Worm (Caenorhabditis elegans) whole organism, L3 larva: ENCODE measurements around the gene F22F7.4.

Experiments
- fkh-10 ChIP-seq: sonication (generic microtip); optimal IDR thresholded peaks from 2 replicates; lab custom pipeline; 2017; ENCODE audit warnings: missing biosample characterization, missing genetic modification reagents, missing genetic modification characterization
- fos-1 ChIP-seq: fragments of 150-350 bp; optimal IDR thresholded peaks from 2 replicates; lab custom pipeline; 2014; ENCODE audit warnings: missing biosample characterization, missing genetic modification characterization
- jun-1 ChIP-seq: fragments of 150-350 bp; optimal IDR thresholded peaks from 2 replicates; lab custom pipeline; 2014; ENCODE audit warnings: missing biosample characterization, missing genetic modification reagents, missing genetic modification characterization
- lsy-12 ChIP-seq: sonication (generic microtip); optimal IDR thresholded peaks from 2 replicates; lab custom pipeline; 2016; ENCODE audit warnings: mild to moderate bottlenecking, missing genetic modification characterization, missing compliant biosample characterization
- nfya-1 ChIP-seq: sonication (generic microtip); optimal IDR thresholded peaks from 2 replicates; lab custom pipeline; 2017; ENCODE audit warnings: missing genetic modification characterization, mild to moderate bottlenecking, missing compliant biosample characterization, antibody characterized with exemption, moderate library complexity; ENCODE audit not compliant: insufficient read depth
- nhr-11 ChIP-seq: fragments of 150-350 bp; optimal IDR thresholded peaks from 2 replicates; lab custom pipeline; 2014; ENCODE audit warnings: missing biosample characterization, missing genetic modification characterization
- nhr-28 ChIP-seq: fragments of 150-350 bp; optimal IDR thresholded peaks from 2 replicates; lab custom pipeline; 2014; ENCODE audit warnings: missing biosample characterization, missing genetic modification characterization
- nhr-77 ChIP-seq: fragments of 150-350 bp; optimal IDR thresholded peaks from 2 replicates; lab custom pipeline; 2014; ENCODE audit warnings: missing biosample characterization, missing genetic modification characterization
- sea-2 ChIP-seq: fragments of 150-350 bp; sonication (generic microtip); optimal IDR thresholded peaks from 4 replicates; lab custom pipeline; 2014; ENCODE audit warnings: missing biosample characterization, missing genetic modification reagents, missing genetic modification characterization
- skn-1 ChIP-seq: fragments of 150-350 bp; optimal IDR thresholded peaks from 2 replicates; lab custom pipeline; 2014; ENCODE audit warnings: missing biosample characterization, missing genetic modification characterization
- snpc-4 ChIP-seq: fragments of 150-350 bp; optimal IDR thresholded peaks from 2 replicates; lab custom pipeline; 2014; ENCODE audit warnings: missing biosample characterization, missing genetic modification characterization
- unc-39 ChIP-seq: sonication (generic microtip); optimal IDR thresholded peaks from 4 replicates; lab custom pipeline; 2017; ENCODE audit warnings: missing biosample characterization, missing genetic modification characterization
- ztf-4 ChIP-seq: fragments of 150-350 bp; optimal IDR thresholded peaks from 2 replicates; lab custom pipeline; 2014; ENCODE audit warnings: missing biosample characterization, missing genetic modification characterization

DNA sequence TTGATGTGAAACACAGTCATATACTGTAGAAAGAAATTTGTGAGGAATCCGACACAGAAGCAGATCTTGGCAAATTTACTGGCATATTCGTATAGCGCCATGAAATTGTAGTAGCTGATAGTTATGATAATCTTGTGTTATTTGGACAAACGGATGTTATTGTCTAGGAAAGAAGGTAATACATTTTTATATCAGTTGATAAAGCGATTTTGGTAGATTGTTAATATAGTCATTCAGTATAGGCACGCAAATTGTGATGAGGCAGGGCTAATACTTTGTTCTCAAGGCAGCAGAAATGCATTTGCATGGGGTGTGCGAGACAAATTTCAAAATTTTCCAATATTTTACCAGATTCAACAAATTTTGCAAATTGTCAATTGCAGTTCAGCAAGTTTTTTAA, 40.2 kb upstream of the F22F7.4 start, which contains the start of gene str-52:
- TF ChIP-seq nhr-28 (tag; lab: Kevin White, UChicago): no peak
- no peak for TF ChIP-seq nhr-77 (tag; lab: Kevin White, UChicago)
- TF ChIP-seq sea-2 (GFP tag; lab: Kevin White, UChicago): no peak
- TF ChIP-seq snpc-4: no peak
- no peak for TF ChIP-seq jun-1 (tag; lab: Kevin White, UChicago)
- TF ChIP-seq fos-1 (tag; lab: Kevin White, UChicago): no peak
- no peak for TF ChIP-seq nfya-1 (tag; lab: Kevin White, UChicago)
- TF ChIP-seq fkh-10 (GFP tag; lab: Kevin White, UChicago): no peak
- TF ChIP-seq lsy-12: no peak
- no peak for TF ChIP-seq skn-1
- no peak for TF ChIP-seq unc-39
- no peak for TF ChIP-seq nhr-11 (tag; lab: Kevin White, UChicago)
- no peak for TF ChIP-seq ztf-4
